Worm (Caenorhabditis elegans): ENCODE results near the gene C09E7.11.

ce11 chrIII:6525557-6525956, 5.6 kb upstream of the C09E7.11 start, which contains the start of gene oig-1:
- TF ChIP-seq ama-1 (optimal IDR thresholded peaks at IDR 0.05) = no peak
- TF ChIP-seq B0310.2 (tag; optimal IDR thresholded peaks at IDR 0.05) = no peak
- TF ChIP-seq scrt-1 (GFP tag; IDR thresholded peaks at IDR 0.05) = no peak
- no peak for TF ChIP-seq sea-1 (GFP tag; conservative IDR thresholded peaks at IDR 0.05)
